Worm (Caenorhabditis elegans) whole organism, L2 larva: ENCODE data around the gene srh-206.

ENCODE experiments used
- Y55F3AM.14 ChIP-seq: fragments of 200-800 bp; sonication (Bioruptor generic); optimal IDR thresholded peaks from 2 replicates; lab custom pipeline; 2018; ENCODE audit warnings: mild to moderate bottlenecking, missing genetic modification characterization, missing compliant biosample characterization
- aly-2 ChIP-seq: fragments of 150-350 bp; optimal IDR thresholded peaks from 2 replicates; lab custom pipeline; 2014; ENCODE audit warnings: missing biosample characterization, missing genetic modification characterization
- peb-1 ChIP-seq: fragments of 150-350 bp; optimal IDR thresholded peaks from 2 replicates; lab custom pipeline; 2014; ENCODE audit warnings: missing biosample characterization, missing genetic modification characterization

DNA sequence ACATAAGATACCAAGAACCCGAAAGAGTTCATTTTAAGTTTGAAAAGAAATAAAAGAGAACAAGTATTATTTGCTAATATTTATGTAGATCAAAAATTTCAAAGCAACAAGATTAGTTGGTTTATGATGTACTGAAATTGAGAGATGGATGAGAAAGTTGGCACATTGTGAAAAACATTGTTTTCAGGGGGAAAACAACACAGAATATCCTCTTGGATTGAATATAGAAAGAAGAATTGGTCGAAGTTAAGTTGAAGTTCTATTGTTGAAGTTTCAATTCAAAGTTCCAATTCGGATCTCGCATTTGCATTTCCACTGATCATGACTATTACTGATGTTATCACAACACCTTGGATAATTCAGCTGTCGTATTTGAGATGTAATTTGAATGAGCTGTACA is 46.0 kb upstream of the srh-206 start:
- TF ChIP-seq Y55F3AM.14 (GFP tag; lab: Kevin White, UChicago) (no peak), aly-2 (tag; lab: Kevin White, UChicago) (no peak), peb-1 (tag; lab: Kevin White, UChicago) (no peak)
